Worm (Caenorhabditis elegans) whole organism, mixed stage, embryonic: ENCODE results near the gene slo-2.

Experiments
- M03D4.4 ChIP-seq: sonication (generic microtip); optimal IDR thresholded peaks from 2 replicates; lab custom pipeline; 2017; ENCODE audit warnings: mild to moderate bottlenecking, missing genetic modification characterization, missing compliant biosample characterization
- bed-3 ChIP-seq: fragments of 200-800 bp; sonication (Bioruptor generic); optimal IDR thresholded peaks from 3 replicates; lab custom pipeline; 2018; ENCODE audit warnings: mild to moderate bottlenecking, missing genetic modification characterization, moderate library complexity, missing compliant biosample characterization
- blmp-1 ChIP-seq: fragments of 150-350 bp; optimal IDR thresholded peaks from 2 replicates; lab custom pipeline; 2014; ENCODE audit warnings: missing biosample characterization, missing genetic modification characterization
- ceh-43 ChIP-seq: fragments of 200-800 bp; sonication (Bioruptor generic); optimal IDR thresholded peaks from 2 replicates; lab custom pipeline; 2018; ENCODE audit warnings: mild to moderate bottlenecking, missing genetic modification characterization, moderate library complexity, missing compliant biosample characterization
- ces-1 ChIP-seq: fragments of 150-350 bp; optimal IDR thresholded peaks from 2 replicates; lab custom pipeline; 2014; ENCODE audit warnings: missing biosample characterization, missing genetic modification reagents, missing genetic modification characterization
- cnd-1 ChIP-seq: fragments of 200-800 bp; sonication (Bioruptor generic); optimal IDR thresholded peaks from 2 replicates; lab custom pipeline; 2018; ENCODE audit warnings: mild to moderate bottlenecking, missing genetic modification characterization, missing compliant biosample characterization
- drap-1 ChIP-seq: fragments of 200-800 bp; sonication (Bioruptor generic); optimal IDR thresholded peaks from 3 replicates; lab custom pipeline; 2018; ENCODE audit warnings: mild to moderate bottlenecking, missing genetic modification characterization, missing compliant biosample characterization
- elt-1 ChIP-seq: sonication (generic microtip); optimal IDR thresholded peaks from 2 replicates; lab custom pipeline; 2017; ENCODE audit warnings: missing genetic modification characterization, mild to moderate bottlenecking, missing compliant biosample characterization, antibody characterized with exemption, moderate library complexity, borderline replicate concordance; ENCODE audit not compliant: insufficient read depth
- elt-3 ChIP-seq: fragments of 150-350 bp; optimal IDR thresholded peaks from 2 replicates; lab custom pipeline; 2014; ENCODE audit warnings: missing biosample characterization, missing genetic modification characterization
- ham-2 ChIP-seq: fragments of 200-800 bp; sonication (Bioruptor generic); optimal IDR thresholded peaks from 2 replicates; lab custom pipeline; 2018; ENCODE audit warnings: mild to moderate bottlenecking, missing genetic modification characterization, missing compliant biosample characterization
- hlh-1 ChIP-seq: fragments of 150-350 bp; optimal IDR thresholded peaks from 2 replicates; lab custom pipeline; 2014; ENCODE audit warnings: missing biosample characterization, missing genetic modification reagents, missing genetic modification characterization
- lin-13 ChIP-seq: fragments of 150-350 bp; optimal IDR thresholded peaks from 2 replicates; lab custom pipeline; 2014; ENCODE audit warnings: missing biosample characterization, missing genetic modification characterization
- lin-32 ChIP-seq: fragments of 200-800 bp; sonication (Bioruptor generic); optimal IDR thresholded peaks from 2 replicates; lab custom pipeline; 2018; ENCODE audit warnings: mild to moderate bottlenecking, missing genetic modification characterization, missing compliant biosample characterization
- lsy-2 ChIP-seq: fragments of 150-350 bp; optimal IDR thresholded peaks from 2 replicates; lab custom pipeline; 2014; ENCODE audit warnings: missing biosample characterization, missing genetic modification characterization
- mab-5 ChIP-seq: fragments of 150-350 bp; optimal IDR thresholded peaks from 2 replicates; lab custom pipeline; 2014; ENCODE audit warnings: missing biosample characterization, missing genetic modification characterization
- mep-1 ChIP-seq: fragments of 150-350 bp; optimal IDR thresholded peaks from 2 replicates; lab custom pipeline; 2017; ENCODE audit warnings: missing biosample characterization, missing genetic modification reagents, missing genetic modification characterization, inconsistent platforms
- mls-2 ChIP-seq: sonication (generic microtip); optimal IDR thresholded peaks from 2 replicates; lab custom pipeline; 2016; ENCODE audit warnings: mild to moderate bottlenecking, missing genetic modification characterization, moderate library complexity, missing compliant biosample characterization
- nhr-12 ChIP-seq: fragments of 150-350 bp; optimal IDR thresholded peaks from 2 replicates; lab custom pipeline; 2014; ENCODE audit warnings: missing biosample characterization, missing genetic modification characterization
- nhr-2 ChIP-seq: fragments of 150-350 bp; optimal IDR thresholded peaks from 2 replicates; lab custom pipeline; 2014; ENCODE audit warnings: missing biosample characterization, missing genetic modification characterization
- nhr-237 ChIP-seq: fragments of 150-350 bp; optimal IDR thresholded peaks from 2 replicates; lab custom pipeline; 2014; ENCODE audit warnings: missing biosample characterization, missing genetic modification characterization
- nhr-28 ChIP-seq: fragments of 150-350 bp; optimal IDR thresholded peaks from 2 replicates; lab custom pipeline; 2014; ENCODE audit warnings: missing biosample characterization, missing genetic modification characterization
- nhr-76 ChIP-seq: sonication (generic microtip); optimal IDR thresholded peaks from 2 replicates; lab custom pipeline; 2017; ENCODE audit warnings: missing biosample characterization, missing genetic modification characterization
- pha-4 ChIP-seq: fragments of 150-350 bp; optimal IDR thresholded peaks from 2 replicates; lab custom pipeline; 2018; ENCODE audit warnings: missing biosample characterization, missing genetic modification reagents, missing genetic modification characterization
- sem-2 ChIP-seq: fragments of 200-800 bp; sonication (Bioruptor generic); optimal IDR thresholded peaks from 2 replicates; lab custom pipeline; 2018; ENCODE audit warnings: mild to moderate bottlenecking, missing genetic modification characterization, missing compliant biosample characterization
- snpc-4 ChIP-seq: fragments of 150-350 bp; optimal IDR thresholded peaks from 2 replicates; lab custom pipeline; 2014; ENCODE audit warnings: missing biosample characterization, missing genetic modification characterization
- sptf-1 ChIP-seq: sonication (generic microtip); optimal IDR thresholded peaks from 2 replicates; lab custom pipeline; 2017; ENCODE audit warnings: mild to moderate bottlenecking, missing genetic modification characterization, moderate library complexity, missing compliant biosample characterization
- tbx-8 ChIP-seq: fragments of 200-800 bp; sonication (Bioruptor generic); optimal IDR thresholded peaks from 2 replicates; lab custom pipeline; 2018; ENCODE audit warnings: mild to moderate bottlenecking, missing genetic modification characterization, moderate library complexity, missing compliant biosample characterization
- unc-120 ChIP-seq: sonication (generic microtip); optimal IDR thresholded peaks from 2 replicates; lab custom pipeline; 2017; ENCODE audit warnings: missing genetic modification characterization, missing compliant biosample characterization; ENCODE audit not compliant: poor library complexity, severe bottlenecking
- unc-39 ChIP-seq: fragments of 150-350 bp; optimal IDR thresholded peaks from 2 replicates; lab custom pipeline; 2014; ENCODE audit warnings: missing biosample characterization, missing genetic modification characterization
- unc-62 ChIP-seq: fragments of 150-350 bp; optimal IDR thresholded peaks from 2 replicates; lab custom pipeline; 2014; ENCODE audit warnings: missing biosample characterization, missing genetic modification reagents, missing genetic modification characterization
- zip-8 ChIP-seq: fragments of 150-350 bp; optimal IDR thresholded peaks from 2 replicates; lab custom pipeline; 2014; ENCODE audit warnings: missing biosample characterization, missing genetic modification characterization
- ztf-11 ChIP-seq: fragments of 150-350 bp; optimal IDR thresholded peaks from 2 replicates; lab custom pipeline; 2014; ENCODE audit warnings: missing biosample characterization, missing genetic modification characterization

The slo-2 gene

ce11 chrX:11367087-11367486 lies 38.6 kb downstream of the slo-2 start:
- TF ChIP-seq snpc-4 (tag; lab: Kevin White, UChicago) (no peak), sem-2 (GFP tag; lab: Kevin White, UChicago) (no peak), nhr-2 (tag; lab: Kevin White, UChicago) (no peak), cnd-1 (tag; lab: Kevin White, UChicago) (no peak), blmp-1 (tag; lab: Kevin White, UChicago) (no peak), nhr-76 (tag; lab: Kevin White, UChicago) (no peak), nhr-12 (no peak), sptf-1 (tag; lab: Kevin White, UChicago) (no peak), pha-4 (tag; lab: Kevin White, UChicago) (no peak)

ce11 chrX:11365995-11366394 lies 39.7 kb downstream of the slo-2 start:
- TF ChIP-seq tbx-8 (GFP tag; lab: Kevin White, UChicago): no peak
- TF ChIP-seq nhr-2 (tag; lab: Kevin White, UChicago): peak; percentile 88
- peak; percentile 24 for TF ChIP-seq pha-4 (tag; lab: Kevin White, UChicago)
- TF ChIP-seq sptf-1 (tag; lab: Kevin White, UChicago): peak; percentile 32

DNA sequence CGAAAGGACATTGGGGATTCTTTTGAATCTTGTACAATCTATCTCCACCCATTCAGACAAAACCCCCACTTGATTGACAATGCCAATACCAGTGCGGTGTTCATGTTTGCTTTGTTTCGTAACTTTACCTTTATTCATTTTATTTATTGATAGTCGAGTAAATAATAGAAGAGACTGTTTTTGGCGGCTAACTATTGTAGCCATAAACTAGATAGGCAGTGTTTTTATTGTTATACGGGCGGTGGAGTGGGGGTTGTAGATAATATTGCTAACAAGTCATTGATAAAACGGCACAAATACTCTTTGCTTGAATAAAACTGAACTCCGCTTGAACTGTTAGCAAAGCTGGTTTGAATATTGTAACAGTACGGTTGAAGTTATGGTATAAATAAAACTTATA lies 40.8 kb downstream of the slo-2 start:
- no peak for TF ChIP-seq unc-39 (tag; lab: Kevin White, UChicago)
- no peak for TF ChIP-seq lin-13 (tag; lab: Kevin White, UChicago)
- TF ChIP-seq elt-1 (tag; lab: Kevin White, UChicago): no peak
- TF ChIP-seq pha-4 (tag; lab: Kevin White, UChicago): no peak
- no peak for TF ChIP-seq unc-62 (GFP tag; lab: Kevin White, UChicago)
- no peak for TF ChIP-seq nhr-28 (tag; lab: Kevin White, UChicago)
- TF ChIP-seq mls-2: no peak
- no peak for TF ChIP-seq unc-120 (tag; lab: Kevin White, UChicago)
- TF ChIP-seq M03D4.4: no peak
- TF ChIP-seq mep-1 (tag; lab: Kevin White, UChicago): no peak
- TF ChIP-seq lin-32 (GFP tag; lab: Kevin White, UChicago): no peak
- no peak for TF ChIP-seq elt-3 (tag; lab: Kevin White, UChicago)

- TF ChIP-seq M03D4.4 (no peak), ham-2 (no peak), unc-62 (GFP tag; lab: Kevin White, UChicago) (no peak), unc-120 (tag; lab: Kevin White, UChicago) (no peak), zip-8 (tag; lab: Kevin White, UChicago) (no peak), bed-3 (GFP tag; lab: Kevin White, UChicago) (no peak), unc-39 (tag; lab: Kevin White, UChicago) (no peak), nhr-12 (no peak), sptf-1 (tag; lab: Kevin White, UChicago) (no peak), ces-1 (GFP tag; lab: Kevin White, UChicago) (no peak), snpc-4 (tag; lab: Kevin White, UChicago) (no peak), tbx-8 (GFP tag; lab: Kevin White, UChicago) (no peak), elt-1 (tag; lab: Kevin White, UChicago) (no peak), nhr-237 (no peak), mep-1 (tag; lab: Kevin White, UChicago) (no peak), mab-5 (tag; lab: Kevin White, UChicago) (no peak), drap-1 (no peak), ceh-43 (no peak), nhr-28 (tag; lab: Kevin White, UChicago) (no peak), lin-32 (GFP tag; lab: Kevin White, UChicago) (no peak)
Observed at ce11 chrX:11357516-11357915, 48.2 kb downstream of the slo-2 start, which contains the start of gene pgp-4. pgp-4 (plus strand) TSS chrX:11357816.

DNA sequence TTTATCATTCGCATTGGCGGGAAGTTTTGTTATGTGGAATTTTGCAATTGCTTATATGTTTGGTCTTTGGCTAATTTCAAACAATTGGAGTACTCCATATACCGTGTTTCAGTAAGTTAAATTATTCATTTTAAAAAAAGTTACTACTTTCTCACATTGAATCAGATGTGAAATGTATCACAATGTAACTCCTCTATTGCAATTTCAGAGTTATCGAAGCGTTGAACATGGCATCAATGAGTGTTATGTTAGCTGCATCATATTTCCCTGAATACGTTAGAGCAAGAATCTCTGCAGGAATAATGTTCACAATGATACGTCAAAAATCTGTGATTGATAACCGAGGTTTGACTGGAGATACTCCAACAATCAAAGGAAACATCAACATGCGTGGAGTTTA lies 49.9 kb downstream of the slo-2 start:
- TF ChIP-seq mep-1 (tag; lab: Kevin White, UChicago): no peak
- no peak for TF ChIP-seq tbx-8 (GFP tag; lab: Kevin White, UChicago)
- no peak for TF ChIP-seq unc-62 (GFP tag; lab: Kevin White, UChicago)
- no peak for TF ChIP-seq hlh-1
- TF ChIP-seq cnd-1 (tag; lab: Kevin White, UChicago): no peak
- no peak for TF ChIP-seq lsy-2 (tag; lab: Kevin White, UChicago)
- TF ChIP-seq nhr-76 (tag; lab: Kevin White, UChicago): no peak
- TF ChIP-seq ztf-11 (tag; lab: Kevin White, UChicago): no peak
- no peak for TF ChIP-seq pha-4 (tag; lab: Kevin White, UChicago)
- no peak for TF ChIP-seq ceh-43
- TF ChIP-seq ham-2: no peak
- TF ChIP-seq ces-1 (GFP tag; lab: Kevin White, UChicago): no peak
- TF ChIP-seq zip-8 (tag; lab: Kevin White, UChicago): no peak
- no peak for TF ChIP-seq bed-3 (GFP tag; lab: Kevin White, UChicago)
- no peak for TF ChIP-seq drap-1
- no peak for TF ChIP-seq nhr-237
- TF ChIP-seq unc-120 (tag; lab: Kevin White, UChicago): no peak
- TF ChIP-seq, all 35 proteins: peak for 0
